Worm (Caenorhabditis elegans): ENCODE results near the gene slc-17.7.

DNA sequence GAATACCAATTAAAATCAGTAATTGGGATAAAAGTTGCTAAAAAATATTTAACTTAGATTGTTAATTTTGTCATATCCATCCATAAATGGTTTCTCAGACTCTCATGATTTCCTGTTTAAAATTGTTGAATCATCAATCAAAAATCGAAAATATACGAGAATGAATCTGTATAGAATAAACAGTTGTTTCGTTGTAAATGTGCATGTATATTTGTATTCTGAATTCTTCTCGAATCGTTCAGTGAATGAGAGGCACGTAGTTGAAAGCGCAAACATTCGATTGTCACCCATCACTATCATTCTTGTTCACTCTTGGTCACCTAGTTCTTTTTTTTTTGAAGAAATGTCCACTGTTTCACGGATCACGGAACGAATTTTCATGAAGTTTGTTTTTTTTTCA, 16.4 kb downstream of the slc-17.7 start, which contains the start of gene ptd-2:
- TF ChIP-seq sdc-2 (tag; optimal IDR thresholded peaks at IDR 0.05) (no peak), lin-11 (tag; optimal IDR thresholded peaks at IDR 0.05) (no peak), T23F11.4 (GFP tag; optimal IDR thresholded peaks at IDR 0.05) (no peak), hlh-15 (tag; optimal IDR thresholded peaks at IDR 0.05) (no peak), nfya-1 (tag; optimal IDR thresholded peaks at IDR 0.05) (no peak), pha-4 (tag; optimal IDR thresholded peaks at IDR 0.05) (no peak), npax-4 (tag; optimal IDR thresholded peaks at IDR 0.05) (no peak), tbx-7 (tag; optimal IDR thresholded peaks at IDR 0.05) (no peak), pag-3 (tag; optimal IDR thresholded peaks at IDR 0.05; ENCODE audit: borderline replicate concordance) (no peak), pax-1 (tag; optimal IDR thresholded peaks at IDR 0.05) (no peak), dve-1 (tag; optimal IDR thresholded peaks at IDR 0.05) (no peak), zip-5 (tag; optimal IDR thresholded peaks at IDR 0.05) (no peak)

Measured in whole organism, late embryonic.